Fruit fly (Drosophila melanogaster): ENCODE data around the gene Yod1.

dm6 chr3L:5182255-5182993 is 48.8 kb downstream of the Yod1 start:
- TF ChIP-seq CG10669 (GFP tag; optimal IDR thresholded peaks at IDR 0.05) (peak; percentile 21), net (GFP tag; optimal IDR thresholded peaks at IDR 0.05) (peak; percentile 10), CG11762 (GFP tag; optimal IDR thresholded peaks at IDR 0.05; ENCODE audit: insufficient read depth) (no peak), Hr4 (GFP tag; optimal IDR thresholded peaks at IDR 0.05) (peak; percentile 0), Lpt (GFP tag; optimal IDR thresholded peaks at IDR 0.05) (no peak), Hr39 (GFP tag; optimal IDR thresholded peaks at IDR 0.05) (peak; percentile 30), Smox (GFP tag; optimal IDR thresholded peaks at IDR 0.05) (peak; percentile 36), CG6854 (GFP tag; optimal IDR thresholded peaks at IDR 0.05) (no peak)
